Fruit fly (Drosophila melanogaster): ENCODE results near the gene ex.

The ex gene

DNA sequence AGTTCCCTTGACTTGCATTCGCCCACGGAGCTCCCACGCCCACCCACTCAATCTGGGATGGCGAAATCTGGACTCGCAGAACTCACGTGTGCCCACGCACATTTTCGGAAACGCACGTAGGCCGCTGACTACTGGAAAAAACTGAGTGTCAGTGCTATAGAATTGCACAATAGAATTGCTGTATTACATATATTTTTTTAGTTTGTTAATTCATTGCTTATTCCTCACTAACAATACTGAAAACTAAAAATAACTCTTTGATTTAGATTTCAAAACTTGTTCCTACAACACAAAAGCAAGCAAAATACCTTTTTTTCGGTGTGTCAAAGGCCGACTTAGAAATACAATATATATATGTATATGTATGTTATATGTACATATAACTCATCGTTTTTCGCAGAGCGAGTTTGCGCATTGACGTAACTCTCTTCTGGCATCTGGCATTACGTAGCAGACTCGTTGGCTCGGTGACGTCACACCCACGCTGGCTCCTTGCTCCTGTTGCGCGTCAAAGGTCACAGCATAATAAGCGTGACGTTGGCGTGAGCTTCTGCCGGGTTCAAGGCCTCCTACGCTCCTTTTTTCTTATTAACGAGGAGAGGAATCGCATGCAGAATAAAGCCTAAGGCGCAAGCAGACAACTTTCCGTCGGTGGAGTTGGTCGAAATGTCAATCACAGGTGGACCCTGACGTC lies 50.9 kb downstream of the ex start (continued):
- TF ChIP-seq pho (GFP tag; optimal IDR thresholded peaks at IDR 0.05) = peak; percentile 76
- TF ChIP-seq CG31365 (tag; optimal IDR thresholded peaks at IDR 0.05) = peak; percentile 26
- TF ChIP-seq Xbp1 (GFP tag; optimal IDR thresholded peaks at IDR 0.05) = peak; percentile 78
- peak; percentile 23 for TF ChIP-seq shn (GFP tag; optimal IDR thresholded peaks at IDR 0.05)
- peak; percentile 54 for TF ChIP-seq Deaf1 (tag; optimal IDR thresholded peaks at IDR 0.05)
- no peak for TF ChIP-seq Atf6 (GFP tag; IDR thresholded peaks at IDR 0.05)
- TF ChIP-seq Spps (tag; optimal IDR thresholded peaks at IDR 0.05) = no peak
- peak; percentile 77 for TF ChIP-seq CG17568 (GFP tag; optimal IDR thresholded peaks at IDR 0.05)
- peak; percentile 70 for TF ChIP-seq CG8388 (GFP tag; optimal IDR thresholded peaks at IDR 0.05)
- no peak for TF ChIP-seq Hr39 (optimal IDR thresholded peaks at IDR 0.05)
- TF ChIP-seq CG30020 (tag; optimal IDR thresholded peaks at IDR 0.05) = no peak
- peak; percentile 89 for TF ChIP-seq CG15269 (tag; optimal IDR thresholded peaks at IDR 0.05)
- TF ChIP-seq gcm (GFP tag; optimal IDR thresholded peaks at IDR 0.05) = peak; percentile 35
- TF ChIP-seq ewg (GFP tag; optimal IDR thresholded peaks at IDR 0.05) = peak; percentile 68
- peak; percentile 65 for TF ChIP-seq onecut (GFP tag; IDR thresholded peaks at IDR 0.05)
- no peak for TF ChIP-seq CG3726 (GFP tag; IDR thresholded peaks at IDR 0.05)
- TF ChIP-seq BtbVII (GFP tag; optimal IDR thresholded peaks at IDR 0.05) = peak; percentile 84
- peak; percentile 68 for TF ChIP-seq CG3838 (GFP tag; optimal IDR thresholded peaks at IDR 0.05)
- TF ChIP-seq CG7556 (GFP tag; optimal IDR thresholded peaks at IDR 0.05) = peak; percentile 90
- TF ChIP-seq dati (GFP tag; IDR thresholded peaks at IDR 0.05) = no peak
- peak; percentile 34 for TF ChIP-seq CG1602 (GFP tag; optimal IDR thresholded peaks at IDR 0.05)
- TF ChIP-seq Fer1 (GFP tag; optimal IDR thresholded peaks at IDR 0.05) = peak; percentile 93
- no peak for TF ChIP-seq gt (GFP tag; IDR thresholded peaks at IDR 0.05)
- peak; percentile 35 for TF ChIP-seq trh (GFP tag; optimal IDR thresholded peaks at IDR 0.05)
- TF ChIP-seq ind (GFP tag; optimal IDR thresholded peaks at IDR 0.05) = peak; percentile 82
- peak; percentile 90 for TF ChIP-seq CG13894 (tag; optimal IDR thresholded peaks at IDR 0.05)
- TF ChIP-seq CG18619 (GFP tag; optimal IDR thresholded peaks at IDR 0.05) = peak; percentile 88
- no peak for TF ChIP-seq CG11085 (GFP tag; IDR thresholded peaks at IDR 0.05)
- TF ChIP-seq Fer2 (tag; optimal IDR thresholded peaks at IDR 0.05) = peak; percentile 9
- peak; percentile 12 for TF ChIP-seq Atf3 (GFP tag; optimal IDR thresholded peaks at IDR 0.05)
- TF ChIP-seq Antp (GFP tag; optimal IDR thresholded peaks at IDR 0.05) = peak; percentile 42
- peak; percentile 73; the same call in 3 of the 4 replicates for TF ChIP-seq Gug (GFP tag; IDR thresholded peaks at IDR 0.05)
- TF ChIP-seq so (GFP tag; IDR thresholded peaks at IDR 0.05) = no peak
- peak; percentile 47 for TF ChIP-seq pb (GFP tag; optimal IDR thresholded peaks at IDR 0.05)
- TF ChIP-seq Fer3 (tag; optimal IDR thresholded peaks at IDR 0.05) = peak; percentile 92
- no peak for TF ChIP-seq CG6689 (GFP tag; IDR thresholded peaks at IDR 0.05)
- TF ChIP-seq seq (GFP tag; IDR thresholded peaks at IDR 0.05) = no peak
- TF ChIP-seq CG13123 (GFP tag; optimal IDR thresholded peaks at IDR 0.05) = peak; percentile 54
- TF ChIP-seq CG2116 (GFP tag; optimal IDR thresholded peaks at IDR 0.05) = peak; percentile 27
- TF ChIP-seq CG18599 (GFP tag; optimal IDR thresholded peaks at IDR 0.05) = peak; percentile 97
- peak; percentile 65 for TF ChIP-seq Hr3 (GFP tag; optimal IDR thresholded peaks at IDR 0.05)
- peak; percentile 72 for TF ChIP-seq CG13624 (GFP tag; optimal IDR thresholded peaks at IDR 0.05)
- peak; percentile 64 for TF ChIP-seq phol (tag; optimal IDR thresholded peaks at IDR 0.05)
- TF ChIP-seq HLH54F (GFP tag; optimal IDR thresholded peaks at IDR 0.05) = peak; percentile 76
- TF ChIP-seq ase (GFP tag; IDR thresholded peaks at IDR 0.05) = no peak
- no peak for TF ChIP-seq danr (GFP tag; IDR thresholded peaks at IDR 0.05)
- TF ChIP-seq CG1233 (GFP tag; optimal IDR thresholded peaks at IDR 0.05) = peak; percentile 62
- TF ChIP-seq Doc3 (GFP tag; IDR thresholded peaks at IDR 0.05; ENCODE audit: partially characterized antibody) = no peak
- TF ChIP-seq Vsx1 (GFP tag; optimal IDR thresholded peaks at IDR 0.05) = peak; percentile 65
- TF ChIP-seq CG4424 (GFP tag; optimal IDR thresholded peaks at IDR 0.05) = peak; percentile 61
- TF ChIP-seq Ssrp (tag; optimal IDR thresholded peaks at IDR 0.05) = peak; percentile 42
